Fruit fly (Drosophila melanogaster) Kc167 (cell line): ENCODE results near the gene CG33278.

ENCODE experiments used
- insv ChIP-seq: fragments of >200 bp; optimal IDR thresholded peaks from 3 replicates; lab custom pipeline; 2018; ENCODE audit warnings: missing external identifiers
- psq ChIP-seq: fragments of >200 bp; optimal IDR thresholded peaks from 2 replicates; lab custom pipeline; 2017; ENCODE audit warnings: missing external identifiers

- TF ChIP-seq insv (no peak), psq (no peak)
These were observed at the start of gene CG33278 for dm6 chr3L:7450553-7450952.
